Worm (Caenorhabditis elegans): ENCODE measurements around the gene Y70C5A.2.
"Not testable (repeated sequence)": the region's sequence is repeated elsewhere in the genome, so short reads cannot be mapped to it uniquely, and the experiment has no call there.

The Y70C5A.2 gene

ce11 chrV:16660816-16661215, 37.8 kb upstream of the Y70C5A.2 start, which contains the start of gene Y70C5B.2:
Y70C5B.2 (minus strand) TSS chrV:16660916.
- TF ChIP-seq mep-1, zip-8, M03D4.4 (tag; optimal IDR thresholded peaks at IDR 0.05): not testable (repeated sequence)

ce11 chrV:16654242-16654641, 31.2 kb upstream of the Y70C5A.2 start, which contains the start of gene W06G6.15:
W06G6.15 (plus strand) TSS chrV:16654542.
- not testable (repeated sequence) for TF ChIP-seq nhr-2, mab-5, sptf-1 (tag; optimal IDR thresholded peaks at IDR 0.05)

ce11 chrV:16649200-16649599, 26.2 kb upstream of the Y70C5A.2 start, which contains the start of gene W06G6.11:
W06G6.11 (minus strand) TSS chrV:16649300.
- not testable (repeated sequence) for TF ChIP-seq nhr-28 (tag; optimal IDR thresholded peaks at IDR 0.05); unc-62 (GFP tag; optimal IDR thresholded peaks at IDR 0.05); ceh-83 (GFP tag; optimal IDR thresholded peaks at IDR 0.05)

- TF ChIP-seq ztf-11 (tag; optimal IDR thresholded peaks at IDR 0.05) (no peak), sem-2 (GFP tag; optimal IDR thresholded peaks at IDR 0.05) (no peak), unc-62 (GFP tag; optimal IDR thresholded peaks at IDR 0.05) (no peak)
Measured at ce11 chrV:16648317-16649018, 25.5 kb upstream of the Y70C5A.2 start, which contains the start of gene W06G6.20. W06G6.20 (minus strand) TSS chrV:16648367.

- TF ChIP-seq cnd-1 (tag; optimal IDR thresholded peaks at IDR 0.05): no peak
- TF ChIP-seq lin-13 (tag; optimal IDR thresholded peaks at IDR 0.05): no peak
- no peak for TF ChIP-seq ztf-11 (tag; optimal IDR thresholded peaks at IDR 0.05)
- TF ChIP-seq bed-3 (GFP tag; optimal IDR thresholded peaks at IDR 0.05): no peak
- TF ChIP-seq blmp-1 (tag; optimal IDR thresholded peaks at IDR 0.05): no peak
- TF ChIP-seq ceh-83 (GFP tag; optimal IDR thresholded peaks at IDR 0.05): no peak
- no peak for TF ChIP-seq unc-120 (tag; optimal IDR thresholded peaks at IDR 0.05; ENCODE audit: poor library complexity, severe bottlenecking)
- TF ChIP-seq hlh-1 (tag; optimal IDR thresholded peaks at IDR 0.05): no peak
- TF ChIP-seq elt-1 (tag; optimal IDR thresholded peaks at IDR 0.05; ENCODE audit: borderline replicate concordance, insufficient read depth): no peak
- no peak for TF ChIP-seq M03D4.4 (tag; optimal IDR thresholded peaks at IDR 0.05)
- no peak for TF ChIP-seq ces-1 (GFP tag; optimal IDR thresholded peaks at IDR 0.05)
- TF ChIP-seq ham-2 (GFP tag; optimal IDR thresholded peaks at IDR 0.05): no peak
- TF ChIP-seq pha-4 (tag; optimal IDR thresholded peaks at IDR 0.05): no peak
- TF ChIP-seq nhr-76 (tag; optimal IDR thresholded peaks at IDR 0.05): no peak
- no peak for TF ChIP-seq snpc-4 (tag; optimal IDR thresholded peaks at IDR 0.05)
- no peak for TF ChIP-seq tbx-8 (GFP tag; optimal IDR thresholded peaks at IDR 0.05)
- no peak for TF ChIP-seq nhr-12 (tag; optimal IDR thresholded peaks at IDR 0.05)
- TF ChIP-seq mab-5 (tag; optimal IDR thresholded peaks at IDR 0.05): no peak
Measured at ce11 chrV:16647093-16647492, 24.1 kb upstream of the Y70C5A.2 start, which contains the start of gene W06G6.10. W06G6.10 (minus strand) TSS chrV:16647193.

- TF ChIP-seq bed-3 (GFP tag; optimal IDR thresholded peaks at IDR 0.05): no peak
- TF ChIP-seq nhr-237 (tag; optimal IDR thresholded peaks at IDR 0.05): no peak
- TF ChIP-seq ceh-39 (tag; optimal IDR thresholded peaks at IDR 0.05): no peak
- TF ChIP-seq nhr-28 (tag; optimal IDR thresholded peaks at IDR 0.05): no peak
- no peak for TF ChIP-seq nhr-2 (tag; optimal IDR thresholded peaks at IDR 0.05)
- TF ChIP-seq ham-2 (GFP tag; optimal IDR thresholded peaks at IDR 0.05): no peak
- TF ChIP-seq nhr-76 (tag; optimal IDR thresholded peaks at IDR 0.05): no peak
- TF ChIP-seq mep-1 (tag; optimal IDR thresholded peaks at IDR 0.05): no peak
- no peak for TF ChIP-seq flh-1 (GFP tag; optimal IDR thresholded peaks at IDR 0.05)
- TF ChIP-seq ztf-11 (tag; optimal IDR thresholded peaks at IDR 0.05): no peak
- TF ChIP-seq zip-8 (tag; optimal IDR thresholded peaks at IDR 0.05): no peak
- no peak for TF ChIP-seq mab-5 (tag; optimal IDR thresholded peaks at IDR 0.05)
- TF ChIP-seq hlh-1 (tag; optimal IDR thresholded peaks at IDR 0.05): no peak
- no peak for TF ChIP-seq ces-1 (GFP tag; optimal IDR thresholded peaks at IDR 0.05)
- no peak for TF ChIP-seq lin-13 (tag; optimal IDR thresholded peaks at IDR 0.05)
- no peak for TF ChIP-seq nhr-12 (tag; optimal IDR thresholded peaks at IDR 0.05)
- no peak for TF ChIP-seq snpc-4 (tag; optimal IDR thresholded peaks at IDR 0.05)
- no peak for TF ChIP-seq unc-62 (GFP tag; optimal IDR thresholded peaks at IDR 0.05)
Measured at ce11 chrV:16646372-16646771, 23.4 kb upstream of the Y70C5A.2 start, which contains the start of gene W06G6.9. W06G6.9 (minus strand) TSS chrV:16646472.

Data from whole organism, mixed stage, embryonic.